Worm (Caenorhabditis elegans) whole organism, L4 larva: ENCODE results near the gene T06D4.1.

ENCODE experiments used
- D1046.2 ChIP-seq: fragments of 200-800 bp; sonication (Bioruptor generic); IDR thresholded peaks from 2 replicates; pipeline ENCODE4 v1.3.6; 2022; ENCODE audit warnings: missing genetic modification characterization, missing compliant biosample characterization
- F44E2.7 ChIP-seq: fragments of 200-800 bp; sonication (Bioruptor generic); IDR thresholded peaks from 2 replicates; pipeline ENCODE4 v2.1.2; 2022; ENCODE audit warnings: missing genetic modification characterization, missing compliant biosample characterization
- F49E8.2 ChIP-seq: sonication (generic microtip); optimal IDR thresholded peaks from 2 replicates; lab custom pipeline; 2016; ENCODE audit warnings: missing compliant biosample characterization, mild to moderate bottlenecking, missing genetic modification characterization, borderline replicate concordance
- Y48G9A.11 ChIP-seq: fragments of 200-800 bp; sonication (Bioruptor generic); IDR thresholded peaks from 2 replicates; pipeline ENCODE4 v1.3.6; 2022; ENCODE audit warnings: missing genetic modification reagents, missing genetic modification characterization, missing compliant biosample characterization
- aha-1 ChIP-seq: fragments of 150-350 bp; peaks from one replicate; lab custom pipeline; 2014; ENCODE audit warnings: missing biosample characterization, missing genetic modification characterization
- ces-1 ChIP-seq: fragments of 150-350 bp; sonication (generic microtip); optimal IDR thresholded peaks from 4 replicates; lab custom pipeline; 2014; ENCODE audit warnings: missing biosample characterization, missing genetic modification reagents, missing genetic modification characterization
- ctbp-1 ChIP-seq: fragments of 200-800 bp; sonication (Bioruptor generic); IDR thresholded peaks from 2 replicates; pipeline ENCODE4 v1.3.6; 2022; ENCODE audit warnings: missing genetic modification reagents, missing genetic modification characterization, missing compliant biosample characterization
- daf-12 ChIP-seq: fragments of 150-350 bp; optimal IDR thresholded peaks from 2 replicates; lab custom pipeline; 2014; ENCODE audit warnings: missing biosample characterization, missing genetic modification reagents, missing genetic modification characterization
- daf-19 ChIP-seq: fragments of 200-800 bp; sonication (Bioruptor generic); conservative IDR thresholded peaks from 2 replicates; pipeline ENCODE4 v1.3.6; 2022; ENCODE audit warnings: missing genetic modification characterization, missing compliant biosample characterization
- dmd-9 ChIP-seq: fragments of 200-800 bp; sonication (Bioruptor generic); IDR thresholded peaks from 2 replicates; pipeline ENCODE4 v1.3.6; 2022; ENCODE audit warnings: missing genetic modification reagents, missing genetic modification characterization, missing compliant biosample characterization
- duxl-1 ChIP-seq: sonication (generic microtip); optimal IDR thresholded peaks from 2 replicates; lab custom pipeline; 2016; ENCODE audit warnings: mild to moderate bottlenecking, missing genetic modification characterization, moderate library complexity, missing compliant biosample characterization; ENCODE audit not compliant: poor library complexity
- egl-43 ChIP-seq: fragments of 200-800 bp; sonication (Bioruptor generic); IDR thresholded peaks from 2 replicates; pipeline ENCODE4 v1.3.6; 2022; ENCODE audit warnings: missing genetic modification reagents, missing genetic modification characterization, missing compliant biosample characterization
- fkh-10 ChIP-seq: fragments of 150-350 bp; optimal IDR thresholded peaks from 2 replicates; lab custom pipeline; 2014; ENCODE audit warnings: missing biosample characterization, missing genetic modification reagents, missing genetic modification characterization
- fos-1 ChIP-seq: fragments of 150-350 bp; optimal IDR thresholded peaks from 2 replicates; lab custom pipeline; 2014; ENCODE audit warnings: missing biosample characterization, missing genetic modification characterization
- hif-1 ChIP-seq, 2 experiments: sonication (generic microtip); optimal IDR thresholded peaks; 2 replicates each; lab custom pipeline; 2016 to 2017; ENCODE audit warnings: missing compliant biosample characterization in 2 of 2, missing genetic modification characterization in 2 of 2, missing genetic modification reagents in 2 of 2, missing genotype in 2 of 2, mild to moderate bottlenecking in 1 of 2
- hlh-11 ChIP-seq: fragments of 200-800 bp; sonication (Bioruptor generic); optimal IDR thresholded peaks from 2 replicates; lab custom pipeline; 2018; ENCODE audit warnings: mild to moderate bottlenecking, missing genetic modification characterization, missing compliant biosample characterization
- hlh-30 ChIP-seq: sonication (generic microtip); optimal IDR thresholded peaks from 2 replicates; lab custom pipeline; 2017; ENCODE audit warnings: antibody characterized with exemption, mild to moderate bottlenecking, missing genetic modification characterization, missing compliant biosample characterization; ENCODE audit not compliant: insufficient read depth
- hmg-1.1 ChIP-seq: fragments of 200-800 bp; sonication (Bioruptor generic); IDR thresholded peaks from 2 replicates; pipeline ENCODE4 v1.3.6; 2022; ENCODE audit warnings: missing genetic modification reagents, missing genetic modification characterization, missing compliant biosample characterization
- lin-1 ChIP-seq: fragments of 200-800 bp; sonication (Bioruptor generic); IDR thresholded peaks from 2 replicates; pipeline ENCODE4 v1.3.6; 2022; ENCODE audit warnings: missing genetic modification reagents, missing genetic modification characterization, missing compliant biosample characterization
- lin-29 ChIP-seq: fragments of 200-800 bp; sonication (Bioruptor generic); IDR thresholded peaks from 2 replicates; pipeline ENCODE4 v1.3.6; 2022; ENCODE audit warnings: missing genetic modification reagents, missing genetic modification characterization, missing compliant biosample characterization
- lin-38 ChIP-seq: fragments of 200-800 bp; sonication (Bioruptor generic); IDR thresholded peaks from 2 replicates; pipeline ENCODE4 v1.3.6; 2022; ENCODE audit warnings: missing genetic modification reagents, missing genetic modification characterization, missing compliant biosample characterization
- lsy-2 ChIP-seq, 2 experiments: fragments of 150-350 bp in 1 of 2; sonication (generic microtip) in 1 of 2; optimal IDR thresholded peaks; 2 replicates each; lab custom pipeline; 2014 to 2017; ENCODE audit warnings: missing biosample characterization in 2 of 2, missing genetic modification characterization in 2 of 2
- madf-9 ChIP-seq: fragments of 200-800 bp; sonication (Bioruptor generic); conservative IDR thresholded peaks from 2 replicates; pipeline ENCODE4 v1.3.6; 2022; ENCODE audit warnings: missing genetic modification reagents, missing genetic modification characterization, missing compliant biosample characterization
- mdl-1 ChIP-seq, 2 experiments: fragments of 150-350 bp in 1 of 2; sonication (generic microtip) in 1 of 2; optimal IDR thresholded peaks; 2 replicates each; lab custom pipeline; 2014 to 2017; ENCODE audit warnings: missing biosample characterization in 2 of 2, missing genetic modification characterization in 2 of 2
- mep-1 ChIP-seq: fragments of 150-350 bp; sonication (generic microtip); optimal IDR thresholded peaks from 3 replicates; lab custom pipeline; 2014; ENCODE audit warnings: missing biosample characterization, missing genetic modification characterization
- nhr-111 ChIP-seq: fragments of 200-800 bp; sonication (Bioruptor generic); optimal IDR thresholded peaks from 2 replicates; lab custom pipeline; 2018; ENCODE audit warnings: mild to moderate bottlenecking, missing genetic modification characterization, missing compliant biosample characterization
- nhr-237 ChIP-seq: sonication (generic microtip); optimal IDR thresholded peaks from 2 replicates; lab custom pipeline; 2017; ENCODE audit warnings: missing biosample characterization, missing genetic modification characterization
- nhr-25 ChIP-seq: sonication (generic microtip); optimal IDR thresholded peaks from 2 replicates; lab custom pipeline; 2017; ENCODE audit warnings: missing genetic modification characterization, mild to moderate bottlenecking, missing compliant biosample characterization, antibody characterized with exemption, moderate library complexity, borderline replicate concordance; ENCODE audit not compliant: insufficient read depth
- nhr-48 ChIP-seq: sonication (generic microtip); optimal IDR thresholded peaks from 2 replicates; lab custom pipeline; 2016; ENCODE audit warnings: mild to moderate bottlenecking, missing genetic modification characterization, missing compliant biosample characterization
- nhr-76 ChIP-seq: fragments of 150-350 bp; optimal IDR thresholded peaks from 2 replicates; lab custom pipeline; 2014; ENCODE audit warnings: missing biosample characterization, missing genetic modification characterization
- pqm-1 ChIP-seq: sonication (generic microtip); optimal IDR thresholded peaks from 2 replicates; lab custom pipeline; 2017; ENCODE audit warnings: missing biosample characterization, missing genetic modification characterization
- rbr-2 ChIP-seq: sonication (generic microtip); optimal IDR thresholded peaks from 2 replicates; lab custom pipeline; 2016; ENCODE audit warnings: missing genotype, missing genetic modification characterization, missing compliant biosample characterization
- set-16 ChIP-seq: fragments of 200-800 bp; sonication (Bioruptor generic); IDR thresholded peaks from 2 replicates; pipeline ENCODE4 v1.3.6; 2022; ENCODE audit warnings: missing genetic modification reagents, missing genetic modification characterization, missing compliant biosample characterization
- snpc-1.2 ChIP-seq: fragments of 200-800 bp; sonication (Bioruptor generic); IDR thresholded peaks from 2 replicates; pipeline ENCODE4 v1.3.6; 2022; ENCODE audit warnings: missing genetic modification reagents, missing genetic modification characterization, missing compliant biosample characterization
- snpc-4 ChIP-seq: fragments of 150-350 bp; optimal IDR thresholded peaks from 2 replicates; lab custom pipeline; 2014; ENCODE audit warnings: missing biosample characterization, missing genetic modification characterization
- tra-1 ChIP-seq: fragments of 200-800 bp; sonication (Bioruptor generic); IDR thresholded peaks from 2 replicates; pipeline ENCODE4 v1.3.6; 2022; ENCODE audit warnings: missing genetic modification reagents, missing genetic modification characterization, missing compliant biosample characterization
- unc-39 ChIP-seq: sonication (generic microtip); optimal IDR thresholded peaks from 2 replicates; lab custom pipeline; 2017; ENCODE audit warnings: missing biosample characterization, missing genetic modification characterization
- zfp-3 ChIP-seq: fragments of 200-800 bp; sonication (Bioruptor generic); conservative IDR thresholded peaks from 2 replicates; pipeline ENCODE4 v1.3.6; 2022; ENCODE audit warnings: missing genetic modification reagents, missing genetic modification characterization, missing compliant biosample characterization
- zip-11 ChIP-seq: fragments of 200-800 bp; sonication (Bioruptor generic); IDR thresholded peaks from 2 replicates; pipeline ENCODE4 v1.3.6; 2022; ENCODE audit warnings: missing genetic modification characterization, missing compliant biosample characterization
- ztf-7 ChIP-seq: fragments of 150-350 bp; optimal IDR thresholded peaks from 2 replicates; lab custom pipeline; 2014; ENCODE audit warnings: missing biosample characterization, missing genetic modification characterization

Gene T06D4.1

ce11 chrII:3422938-3423337, 41.3 kb downstream of the T06D4.1 start:
- TF ChIP-seq ces-1 (GFP tag; lab: Kevin White, UChicago) = no peak
- no peak for TF ChIP-seq madf-9 (GFP tag; lab: Robert Waterston, UW)
- peak; percentile 80 for TF ChIP-seq duxl-1 (tag; lab: Kevin White, UChicago)
- no peak for TF ChIP-seq fos-1 (tag; lab: Kevin White, UChicago)

ce11 chrII:3425433-3425832, 43.8 kb downstream of the T06D4.1 start, which contains the start of gene nep-11:
Gene nep-11 (minus strand): TSS chrII:3425533.
- TF ChIP-seq zip-11 (GFP tag; lab: Robert Waterston, UW) = no peak
- no peak for TF ChIP-seq fkh-10
- no peak for TF ChIP-seq nhr-111 (GFP tag; lab: Kevin White, UChicago)
- no peak for TF ChIP-seq nhr-25
- no peak for TF ChIP-seq D1046.2
- no peak for TF ChIP-seq dmd-9 (GFP tag; lab: Robert Waterston, UW)
- TF ChIP-seq lin-29 (GFP tag; lab: Robert Waterston, UW) = no peak
- no peak for TF ChIP-seq lin-38
- no peak for TF ChIP-seq unc-39 (tag; lab: Kevin White, UChicago)
- no peak for TF ChIP-seq snpc-1.2 (GFP tag; lab: Robert Waterston, UW)
- no peak for TF ChIP-seq daf-19 (GFP tag; lab: Robert Waterston, UW)

- TF ChIP-seq zfp-3 (GFP tag; lab: Robert Waterston, UW) = no peak
- TF ChIP-seq nhr-48 = no peak
- TF ChIP-seq hmg-1.1 = peak; percentile 71
- peak in 1 of 2 experiments; percentile 47 for TF ChIP-seq mdl-1 (tag; optimal IDR thresholded peaks at IDR 0.05; lab: Kevin White, UChicago)
- no peak for TF ChIP-seq F44E2.7 (GFP tag; lab: Robert Waterston, UW)
- TF ChIP-seq hlh-11 (tag; lab: Kevin White, UChicago) = peak; percentile 1
- no peak for TF ChIP-seq daf-12 (tag; lab: Kevin White, UChicago)
- TF ChIP-seq set-16 (GFP tag; lab: Robert Waterston, UW) = peak; percentile 82
- 0 out of 2 replicates have a peak, but pooled peaks have one; percentile 20 for TF ChIP-seq egl-43
- no peak for TF ChIP-seq lin-1 (GFP tag; lab: Robert Waterston, UW)
- peak; percentile 46 for TF ChIP-seq mep-1 (tag; lab: Kevin White, UChicago)
- no peak for TF ChIP-seq nhr-111 (GFP tag; lab: Kevin White, UChicago)
- no peak for TF ChIP-seq pqm-1 (tag; lab: Kevin White, UChicago)
- TF ChIP-seq ztf-7 (tag; lab: Kevin White, UChicago) = no peak
- TF ChIP-seq F49E8.2 (tag; lab: Kevin White, UChicago) = no peak
- TF ChIP-seq hlh-30 (tag; lab: Kevin White, UChicago) = peak; percentile 69
- no peak for TF ChIP-seq tra-1 (GFP tag; lab: Robert Waterston, UW)
- peak; percentile 93 for TF ChIP-seq aha-1 (tag; lab: Kevin White, UChicago)
- peak in 1 of 2 experiments; percentile 29 for TF ChIP-seq lsy-2 (tag; optimal IDR thresholded peaks at IDR 0.05; lab: Kevin White, UChicago)
- TF ChIP-seq ctbp-1 (GFP tag; lab: Robert Waterston, UW) = 0 out of 2 replicates have a peak, but pooled peaks have one; percentile 33
- TF ChIP-seq Y48G9A.11 (GFP tag; lab: Robert Waterston, UW) = no peak
- no peak for TF ChIP-seq nhr-237 (tag; lab: Kevin White, UChicago)
- TF ChIP-seq hif-1 (tag; optimal IDR thresholded peaks at IDR 0.05; lab: Kevin White, UChicago) = peak in 1 of 2 experiments; percentile 18
- TF ChIP-seq nhr-76 (tag; lab: Kevin White, UChicago) = no peak
- peak; percentile 41 for TF ChIP-seq rbr-2 (tag; lab: Kevin White, UChicago)
- no peak for TF ChIP-seq snpc-4
These were observed 46.6 kb downstream of the T06D4.1 start for ce11 chrII:3428158-3428704.
